Fruit fly (Drosophila melanogaster) whole organism: Measurements from ENCODE around the gene Pmi.

Source experiments
- CG8478 ChIP-seq: fragments of >200 bp; optimal IDR thresholded peaks from 2 replicates; lab custom pipeline; 2018; ENCODE audit warnings: inconsistent platforms
- Dll ChIP-seq: fragments of >200 bp; optimal IDR thresholded peaks from 2 replicates; lab custom pipeline; 2017
- EcR ChIP-seq, 2 experiments: fragments of >200 bp; optimal IDR thresholded peaks; 2 replicates each; lab custom pipeline; 2017; ENCODE audit warnings: missing biosample characterization in 2 of 2, missing genetic modification characterization in 2 of 2, missing genetic modification reagents in 2 of 2
- pan ChIP-seq: fragments of >200 bp; optimal IDR thresholded peaks from 2 replicates; lab custom pipeline; 2017
- psq ChIP-seq: fragments of >200 bp; optimal IDR thresholded peaks from 2 replicates; lab custom pipeline; 2017
- usp ChIP-seq: fragments of >200 bp; optimal IDR thresholded peaks from 2 replicates; lab custom pipeline; 2017; ENCODE audit warnings: missing biosample characterization, missing genetic modification characterization, mixed read lengths

The Pmi gene

DNA sequence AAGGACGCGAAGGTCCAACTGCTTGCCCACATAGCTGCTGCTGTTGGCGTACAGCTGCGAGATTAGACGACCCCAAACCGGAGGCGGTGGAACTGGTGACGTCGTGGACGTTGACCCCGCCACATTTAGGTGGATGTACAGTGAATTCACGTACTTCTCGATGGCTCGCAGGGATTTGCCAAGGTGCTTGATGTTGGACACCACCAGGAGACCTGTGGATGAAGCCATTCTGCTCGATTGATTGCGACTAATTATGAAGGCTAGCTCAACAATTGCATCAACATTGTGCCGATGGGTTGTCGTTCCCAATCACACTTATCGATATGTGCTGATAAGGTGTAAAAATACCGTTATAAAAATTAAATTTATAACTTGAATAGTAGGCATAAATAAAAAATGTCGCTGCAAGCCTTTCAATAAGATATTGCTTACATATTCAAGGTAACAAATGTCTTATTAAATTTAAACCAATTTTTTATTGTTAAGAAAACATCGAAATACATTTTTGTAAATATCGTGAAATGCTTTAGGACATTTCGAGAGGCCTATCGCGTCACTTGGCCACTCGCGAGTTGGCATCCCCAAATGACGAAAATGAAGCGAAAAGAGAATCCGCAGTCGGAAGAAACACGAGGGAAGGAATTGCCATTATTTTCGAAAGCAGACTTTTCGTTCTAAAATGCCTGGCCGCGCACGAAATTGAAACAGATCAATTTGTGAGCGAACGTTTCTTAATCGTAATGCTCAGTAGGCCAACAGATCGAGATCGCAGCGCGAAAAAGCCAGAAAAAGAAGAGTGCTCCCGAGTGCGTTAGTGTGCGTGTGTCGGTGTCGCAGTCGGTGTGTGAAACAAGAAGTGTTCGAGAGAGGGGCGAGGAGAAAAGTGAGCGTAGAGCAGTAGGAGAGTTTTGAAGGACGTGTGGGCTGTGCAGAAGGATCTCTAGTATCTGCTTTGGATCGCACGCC lies 11.0 kb upstream of the Pmi start, which contains the start of the genes Ppat-Dpck and scny:
Gene Ppat-Dpck, minus strand, starts transcription at position 263 of the 966 bp plus-strand sequence.
Gene scny, plus strand, starts transcription at position 471 of the 966 bp plus-strand sequence.
- TF ChIP-seq EcR (GFP tag; optimal IDR thresholded peaks at IDR 0.05; lab: Kevin White, UChicago) (no peak), pan (lab: Kevin White, UChicago) (no peak), psq (lab: Kevin White, UChicago) (no peak), CG8478 (lab: Kevin White, UChicago) (no peak), Dll (no peak), usp (GFP tag; lab: Kevin White, UChicago) (no peak)

DNA sequence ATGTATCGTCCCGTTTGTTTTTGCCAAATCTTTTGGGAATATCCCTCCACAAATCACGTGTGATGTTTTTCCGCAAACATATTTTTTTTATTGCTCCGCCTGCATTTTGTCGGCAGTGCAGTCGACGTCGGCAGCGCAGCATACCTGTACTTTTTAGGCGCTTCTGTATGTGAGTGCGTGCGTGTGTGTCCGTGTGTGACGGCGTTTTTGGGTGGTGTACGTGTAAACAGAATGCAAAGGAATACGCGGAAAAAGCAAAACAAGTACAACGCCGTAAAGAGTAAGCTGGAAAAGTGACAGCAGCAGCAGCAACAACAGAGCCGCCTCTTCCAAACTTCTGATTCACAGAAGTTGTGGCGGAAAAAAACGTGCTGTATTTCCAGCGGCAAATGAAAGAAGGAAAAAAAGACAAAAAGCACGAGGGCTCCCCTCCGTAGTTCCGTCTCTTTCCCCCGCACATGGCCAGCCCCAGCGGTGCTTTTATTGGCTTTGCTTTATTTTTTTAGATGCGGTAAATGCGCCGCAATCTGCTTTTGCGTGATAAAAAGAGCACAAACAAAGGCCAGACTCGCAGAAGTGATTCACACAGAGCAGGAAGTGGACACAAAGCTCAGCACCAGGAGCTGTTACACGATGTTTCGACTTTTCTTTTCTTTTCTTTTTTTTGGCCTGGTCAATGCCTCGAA lies 9.6 kb upstream of the Pmi start:
- no peak for TF ChIP-seq usp (GFP tag; lab: Kevin White, UChicago)
- TF ChIP-seq psq (lab: Kevin White, UChicago), result peak; percentile 25
- no peak for TF ChIP-seq pan (lab: Kevin White, UChicago)
- TF ChIP-seq CG8478 (lab: Kevin White, UChicago), result no peak
- TF ChIP-seq Dll, result no peak
- TF ChIP-seq EcR (GFP tag; optimal IDR thresholded peaks at IDR 0.05; lab: Kevin White, UChicago), result no peak

DNA sequence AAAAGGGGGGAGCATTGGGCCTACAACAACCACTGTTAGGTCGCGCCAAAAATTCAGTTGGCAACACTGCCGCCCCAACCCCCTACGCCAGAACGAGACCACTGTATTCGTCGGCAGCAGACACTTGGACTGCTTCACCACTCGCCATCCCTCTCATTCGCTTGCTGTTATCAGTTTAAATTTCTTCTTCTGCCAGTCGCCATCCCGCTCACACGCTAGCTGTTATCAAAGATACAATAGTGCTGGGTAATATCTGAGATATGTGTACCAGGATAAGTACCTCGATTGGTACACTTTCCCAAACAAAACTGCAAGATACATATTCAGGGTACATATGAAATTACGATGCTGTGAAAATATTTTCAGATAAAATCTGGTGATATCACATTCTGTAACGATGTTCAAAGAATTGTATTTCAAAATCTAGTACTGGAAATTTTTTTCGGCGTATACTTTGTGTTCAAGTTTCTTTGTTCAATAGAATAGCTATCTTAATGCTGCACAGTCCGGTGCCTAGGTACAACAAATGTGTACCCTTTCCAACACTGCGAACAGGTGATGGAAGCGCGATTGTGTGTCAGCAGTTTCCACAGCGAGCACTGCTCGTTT lies 8.9 kb upstream of the Pmi start:
- TF ChIP-seq psq (lab: Kevin White, UChicago) (no peak), CG8478 (lab: Kevin White, UChicago) (peak; percentile 97), Dll (no peak), usp (GFP tag; lab: Kevin White, UChicago) (no peak), EcR (GFP tag; optimal IDR thresholded peaks at IDR 0.05; lab: Kevin White, UChicago) (no peak), pan (lab: Kevin White, UChicago) (no peak)

DNA sequence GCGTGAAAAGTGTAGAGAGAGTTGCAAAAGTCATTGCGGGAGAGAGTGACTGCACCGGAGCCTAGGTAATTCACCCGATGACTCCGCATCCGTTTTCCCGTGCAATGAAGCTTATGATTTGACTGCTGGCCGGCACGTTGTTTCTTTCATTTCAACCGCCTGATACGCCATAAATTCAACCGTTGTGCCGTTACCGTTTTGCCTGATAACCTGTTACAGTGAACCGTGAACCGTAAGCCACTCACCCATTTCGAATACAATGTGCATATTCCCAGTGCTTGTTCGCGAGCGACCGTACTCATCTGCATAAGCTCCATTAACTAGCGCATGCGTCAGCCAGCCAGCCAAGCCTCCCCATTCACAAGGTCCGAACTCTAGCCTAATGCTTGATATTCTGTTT lies 5.1 kb upstream of the Pmi start:
- TF ChIP-seq EcR (GFP tag; optimal IDR thresholded peaks at IDR 0.05; lab: Kevin White, UChicago) (no peak), usp (GFP tag; lab: Kevin White, UChicago) (no peak), CG8478 (lab: Kevin White, UChicago) (no peak), psq (lab: Kevin White, UChicago) (no peak), Dll (no peak), pan (lab: Kevin White, UChicago) (no peak)

DNA sequence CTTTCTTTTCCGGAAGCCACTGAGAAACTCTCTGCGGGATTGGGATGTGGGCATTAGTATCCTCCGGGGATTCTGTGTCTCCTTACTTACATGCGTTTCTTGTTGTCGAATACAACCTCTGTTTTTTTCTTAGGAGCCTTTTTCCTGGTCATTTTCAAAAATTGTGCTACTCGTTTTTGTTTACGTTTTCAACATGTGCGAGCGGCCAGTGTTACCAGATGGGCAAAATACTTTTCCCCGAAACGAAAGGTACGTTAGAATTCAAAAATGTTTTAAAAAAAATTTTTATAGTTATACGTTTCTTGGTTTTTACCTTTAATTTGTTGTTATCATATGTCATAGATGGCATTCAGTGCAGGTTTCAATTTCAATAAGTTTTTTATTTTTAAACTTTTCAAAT lies 2.7 kb upstream of the Pmi start, which contains the start of gene vito:
Gene vito, minus strand, starts transcription at position 220 of the 400 bp plus-strand sequence.
- TF ChIP-seq Dll (no peak), usp (GFP tag; lab: Kevin White, UChicago) (no peak), CG8478 (lab: Kevin White, UChicago) (no peak)

DNA sequence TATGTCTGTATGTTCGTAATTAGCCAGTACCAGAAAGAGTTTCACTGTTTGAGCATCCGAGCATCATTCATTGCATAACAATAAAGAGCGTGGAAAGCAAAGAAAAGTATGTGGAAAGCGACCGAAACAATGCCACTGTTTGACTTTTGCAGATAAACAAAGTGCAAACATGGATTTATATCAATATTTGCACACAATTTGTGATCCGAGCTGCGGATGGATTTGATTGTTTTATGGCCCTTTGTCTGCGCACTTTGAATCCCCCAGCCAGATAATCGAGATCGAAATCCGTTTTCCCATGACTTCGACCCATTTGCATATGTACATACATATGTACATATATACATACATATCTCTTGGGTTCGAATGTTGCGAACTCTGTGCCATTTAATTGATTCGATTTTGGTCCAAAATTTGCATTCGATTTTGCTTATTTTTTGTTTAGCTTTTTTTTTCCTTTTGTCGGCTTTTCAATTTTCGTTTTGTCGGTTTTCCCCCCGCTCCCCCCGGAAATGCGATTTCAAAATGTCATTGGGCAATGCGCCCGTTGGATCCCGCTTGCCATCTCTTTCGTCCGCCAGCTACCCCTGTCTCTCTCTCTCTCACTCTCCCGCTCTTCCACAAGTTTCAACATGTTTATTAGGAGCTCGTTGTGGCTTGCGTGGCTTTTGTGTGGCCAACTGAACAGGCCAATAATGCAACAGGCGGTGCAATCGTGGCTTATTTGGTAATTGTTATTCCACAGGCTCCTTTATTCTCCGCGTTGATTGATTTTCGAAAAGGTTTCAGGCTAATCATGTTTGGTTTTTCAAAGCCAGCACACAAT lies 5.6 kb downstream of the Pmi start:
- TF ChIP-seq CG8478 (lab: Kevin White, UChicago), result no peak
- no peak for TF ChIP-seq Dll
- no peak for TF ChIP-seq usp (GFP tag; lab: Kevin White, UChicago)
- TF ChIP-seq pan (lab: Kevin White, UChicago), result no peak
- no peak for TF ChIP-seq EcR (GFP tag; optimal IDR thresholded peaks at IDR 0.05; lab: Kevin White, UChicago)
- TF ChIP-seq psq (lab: Kevin White, UChicago), result no peak

DNA sequence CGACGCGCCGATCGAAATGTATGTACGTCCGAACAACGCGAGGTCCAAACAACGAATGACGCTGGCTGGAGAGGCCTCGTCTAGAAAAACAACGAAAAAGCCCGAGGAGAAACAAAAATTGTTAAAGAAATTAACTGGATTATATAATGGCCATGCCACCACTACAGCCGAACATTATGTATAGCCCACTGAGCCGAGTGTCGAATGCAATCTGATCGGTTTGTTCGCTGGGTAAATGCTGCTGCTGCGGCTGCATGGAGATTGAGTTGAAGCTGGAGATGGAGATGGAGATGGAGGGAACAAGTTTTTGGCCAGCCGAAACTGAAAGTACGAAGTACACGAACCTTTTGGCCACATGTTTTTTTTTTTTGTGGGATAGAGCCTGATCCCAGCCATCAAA lies 6.8 kb downstream of the Pmi start, which contains the start of gene Cralbp:
Gene Cralbp, minus strand, starts transcription at position 115 of the 400 bp plus-strand sequence.
- TF ChIP-seq psq (lab: Kevin White, UChicago) (no peak), EcR (GFP tag; optimal IDR thresholded peaks at IDR 0.05; lab: Kevin White, UChicago) (no peak), usp (GFP tag; lab: Kevin White, UChicago) (no peak), CG8478 (lab: Kevin White, UChicago) (no peak), Dll (no peak), pan (lab: Kevin White, UChicago) (no peak)

DNA sequence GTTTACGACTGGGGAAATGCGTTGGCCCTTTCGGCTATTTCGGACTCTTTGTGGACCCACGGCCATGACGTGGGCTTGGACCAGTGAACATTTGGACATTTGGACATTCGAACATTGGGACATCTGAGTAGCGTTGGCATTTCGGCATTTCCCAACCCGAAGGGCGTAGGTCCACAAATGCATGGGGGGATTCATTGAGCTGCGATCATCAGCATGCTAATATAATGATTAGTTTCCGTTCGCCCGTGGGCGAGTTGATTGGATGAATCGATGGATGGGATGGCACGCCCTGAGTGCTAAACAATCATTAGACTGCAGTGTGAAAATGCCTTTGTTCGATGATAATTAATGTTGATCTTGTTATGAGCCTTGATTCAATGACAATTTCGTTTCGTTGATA lies 7.6 kb downstream of the Pmi start:
- TF ChIP-seq psq (lab: Kevin White, UChicago) (no peak), EcR (GFP tag; optimal IDR thresholded peaks at IDR 0.05; lab: Kevin White, UChicago) (no peak), CG8478 (lab: Kevin White, UChicago) (no peak), usp (GFP tag; lab: Kevin White, UChicago) (no peak), pan (lab: Kevin White, UChicago) (no peak), Dll (no peak)

DNA sequence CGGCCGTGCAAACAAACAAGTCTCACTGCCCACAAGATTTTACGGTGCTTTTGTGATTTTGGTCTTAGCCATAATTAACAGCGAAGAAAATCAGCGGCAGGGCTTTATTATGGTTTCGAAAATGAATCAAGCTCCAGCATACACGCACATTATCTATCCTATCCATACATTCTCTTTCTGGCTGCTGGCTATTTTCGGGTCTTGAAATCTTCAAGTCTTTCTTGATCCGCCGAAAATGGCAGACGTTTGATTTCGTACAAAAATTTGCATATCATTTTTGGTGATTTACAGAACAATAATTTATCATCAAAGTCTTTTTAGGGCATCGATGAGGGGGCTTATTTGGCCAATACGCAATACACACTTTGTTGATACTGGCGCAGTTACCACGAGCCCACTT lies 9.0 kb downstream of the Pmi start:
- TF ChIP-seq CG8478 (lab: Kevin White, UChicago) (no peak), psq (lab: Kevin White, UChicago) (no peak), EcR (GFP tag; optimal IDR thresholded peaks at IDR 0.05; lab: Kevin White, UChicago) (no peak), usp (GFP tag; lab: Kevin White, UChicago) (no peak), Dll (no peak), pan (lab: Kevin White, UChicago) (no peak)

DNA sequence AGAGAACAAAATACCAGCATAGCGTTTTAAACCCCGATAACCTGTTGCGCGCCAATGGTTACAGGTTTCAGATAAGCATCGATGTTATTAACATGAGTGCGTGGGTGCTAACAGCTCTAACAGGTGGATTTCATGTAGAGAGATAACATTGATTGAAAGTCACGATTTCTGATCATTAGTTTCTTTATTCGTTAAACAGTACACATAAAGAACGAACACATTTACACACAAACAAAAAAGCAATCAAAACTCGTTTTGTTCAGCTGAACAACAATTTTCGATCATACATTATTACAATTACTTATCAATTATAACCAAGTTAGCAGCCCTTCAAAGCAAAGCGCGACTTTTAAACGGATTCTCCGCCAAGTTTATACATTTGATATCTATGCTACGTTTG lies 9.8 kb downstream of the Pmi start:
- TF ChIP-seq psq (lab: Kevin White, UChicago), result no peak
- TF ChIP-seq Dll, result no peak
- TF ChIP-seq EcR (GFP tag; optimal IDR thresholded peaks at IDR 0.05; lab: Kevin White, UChicago), result no peak
- TF ChIP-seq CG8478 (lab: Kevin White, UChicago), result no peak
- no peak for TF ChIP-seq pan (lab: Kevin White, UChicago)
- TF ChIP-seq usp (GFP tag; lab: Kevin White, UChicago), result no peak
